Fruit fly (Drosophila melanogaster) whole organism, embryonic: ENCODE data around the gene BthD.

Experiments used
- B-H1 ChIP-seq: fragments of 200-800 bp; sonication (Bioruptor generic); IDR thresholded peaks from 3 replicates; pipeline ENCODE4 v1.3.6; 2022; ENCODE audit warnings: missing biosample characterization, missing genetic modification characterization
- CG10321 ChIP-seq: fragments of 200-800 bp; sonication (Bioruptor generic); IDR thresholded peaks from 2 replicates; pipeline ENCODE4 v1.3.6; 2022; ENCODE audit warnings: missing biosample characterization, missing genetic modification characterization
- CG11696 ChIP-seq: fragments of 200-800 bp; sonication (Bioruptor generic); IDR thresholded peaks from 2 replicates; pipeline ENCODE4 v1.3.6; 2022; ENCODE audit warnings: missing biosample characterization, missing genetic modification characterization
- CG13123 ChIP-seq: fragments of 200-800 bp; sonication (Bioruptor generic); optimal IDR thresholded peaks from 2 replicates; lab custom pipeline; 2016; ENCODE audit warnings: missing biosample characterization, missing genetic modification characterization
- CG15073 ChIP-seq: fragments of 200-800 bp; sonication (Bioruptor generic); optimal IDR thresholded peaks from 2 replicates; lab custom pipeline; 2016; ENCODE audit warnings: missing biosample characterization, missing genetic modification characterization
- CG1647 ChIP-seq: fragments of 200-800 bp; sonication (Bioruptor generic); optimal IDR thresholded peaks from 3 replicates; lab custom pipeline; 2016; ENCODE audit warnings: missing biosample characterization, missing genetic modification characterization
- CG16779 ChIP-seq: fragments of 200-800 bp; sonication (Bioruptor generic); IDR thresholded peaks from 2 replicates; pipeline ENCODE4 v1.3.6; 2022; ENCODE audit warnings: missing biosample characterization, missing genetic modification characterization
- CG1832 ChIP-seq: fragments of 200-800 bp; sonication (Bioruptor generic); optimal IDR thresholded peaks from 2 replicates; lab custom pipeline; 2017; ENCODE audit warnings: missing biosample characterization, mild to moderate bottlenecking, missing genetic modification characterization, inconsistent platforms
- CG2678 ChIP-seq: fragments of 200-800 bp; sonication (Bioruptor generic); optimal IDR thresholded peaks from 3 replicates; lab custom pipeline; 2019; ENCODE audit warnings: missing biosample characterization, mild to moderate bottlenecking, missing genetic modification characterization, moderate library complexity
- CG30020 ChIP-seq: fragments of 200-800 bp; optimal IDR thresholded peaks from 2 replicates; lab custom pipeline; 2019; ENCODE audit warnings: missing biosample characterization, mild to moderate bottlenecking, missing genetic modification characterization, moderate library complexity
- CG31224 ChIP-seq: fragments of 200-800 bp; sonication (Bioruptor generic); IDR thresholded peaks from 2 replicates; pipeline ENCODE4 v1.3.6; 2022; ENCODE audit warnings: missing biosample characterization, missing genetic modification characterization
- CG31365 ChIP-seq: fragments of 200-800 bp; sonication (Bioruptor generic); optimal IDR thresholded peaks from 2 replicates; lab custom pipeline; 2018; ENCODE audit warnings: missing biosample characterization, mild to moderate bottlenecking, missing genetic modification characterization
- CG34422 ChIP-seq: fragments of 200-800 bp; sonication (Bioruptor generic); IDR thresholded peaks from 3 replicates; pipeline ENCODE4 v1.3.6; 2022; ENCODE audit warnings: missing biosample characterization, missing genetic modification characterization
- CG5953 ChIP-seq: fragments of 200-800 bp; sonication (Bioruptor generic); IDR thresholded peaks from 2 replicates; pipeline ENCODE4 v1.3.6; 2022; ENCODE audit warnings: missing biosample characterization, missing genetic modification characterization
- CG6689 ChIP-seq: fragments of 200-800 bp; sonication (Bioruptor generic); IDR thresholded peaks from 2 replicates; pipeline ENCODE4 v1.3.6; 2022; ENCODE audit warnings: missing biosample characterization, missing genetic modification characterization
- CG6791 ChIP-seq: fragments of 200-800 bp; sonication (Bioruptor generic); IDR thresholded peaks from 3 replicates; pipeline ENCODE4 v1.3.6; 2022; ENCODE audit warnings: missing biosample characterization, missing genetic modification characterization; ENCODE audit not compliant: partially characterized antibody
- CG6813 ChIP-seq: fragments of 200-800 bp; sonication (Bioruptor generic); optimal IDR thresholded peaks from 2 replicates; lab custom pipeline; 2017; ENCODE audit warnings: missing biosample characterization, missing genetic modification characterization, mild to moderate bottlenecking, moderate library complexity, missing genetic modification reagents
- Camta ChIP-seq: fragments of 200-800 bp; sonication (Bioruptor generic); optimal IDR thresholded peaks from 2 replicates; lab custom pipeline; 2016; ENCODE audit warnings: missing biosample characterization, missing genetic modification characterization
- Dll ChIP-seq: fragments of 200-800 bp; sonication (Bioruptor generic); IDR thresholded peaks from 4 replicates; pipeline ENCODE4 v1.3.6; 2022; ENCODE audit warnings: missing biosample characterization, missing genetic modification characterization; ENCODE audit not compliant: partially characterized antibody
- Dp ChIP-seq: fragments of 200-800 bp; sonication (Bioruptor generic); optimal IDR thresholded peaks from 2 replicates; lab custom pipeline; 2018; ENCODE audit warnings: missing biosample characterization, mild to moderate bottlenecking, missing genetic modification characterization, moderate library complexity
- Drgx ChIP-seq: fragments of 200-800 bp; sonication (Bioruptor generic); IDR thresholded peaks from 2 replicates; pipeline ENCODE4 v1.3.6; 2022; ENCODE audit warnings: missing biosample characterization, missing genetic modification characterization
- E2f2 ChIP-seq: fragments of 200-800 bp; sonication (Bioruptor generic); IDR thresholded peaks from 2 replicates; pipeline ENCODE4 v1.3.6; 2022; ENCODE audit warnings: missing biosample characterization, missing genetic modification characterization
- Ets65A ChIP-seq: fragments of 200-800 bp; sonication (Bioruptor generic); peaks from one replicate; lab custom pipeline; 2016; ENCODE audit warnings: missing biosample characterization, missing genetic modification characterization
- Fer3 ChIP-seq: fragments of 200-800 bp; sonication (Bioruptor generic); optimal IDR thresholded peaks from 2 replicates; lab custom pipeline; 2018; ENCODE audit warnings: missing biosample characterization, mild to moderate bottlenecking, missing genetic modification characterization, moderate library complexity
- HLH54F ChIP-seq: fragments of 200-800 bp; sonication (Bioruptor generic); optimal IDR thresholded peaks from 3 replicates; lab custom pipeline; 2016; ENCODE audit warnings: missing biosample characterization, missing genetic modification characterization
- Hey ChIP-seq: fragments of 200-800 bp; sonication (Bioruptor generic); optimal IDR thresholded peaks from 3 replicates; lab custom pipeline; 2018; ENCODE audit warnings: missing biosample characterization, mild to moderate bottlenecking, missing genetic modification characterization
- Hr51 ChIP-seq, 2 experiments: fragments of 200-800 bp; sonication (Bioruptor generic); optimal IDR thresholded peaks; 2 replicates in 1 of 2; 3 replicates in 1 of 2; lab custom pipeline; 2016 to 2018; ENCODE audit warnings: missing biosample characterization in 2 of 2, missing genetic modification characterization in 2 of 2, mild to moderate bottlenecking in 1 of 2, moderate library complexity in 1 of 2
- Mrtf ChIP-seq: fragments of 200-800 bp; sonication (Bioruptor generic); IDR thresholded peaks from 3 replicates; pipeline ENCODE4 v1.3.6; 2022; ENCODE audit warnings: missing biosample characterization, missing genetic modification characterization
- Nf-YB ChIP-seq: fragments of 200-800 bp; sonication (Bioruptor generic); optimal IDR thresholded peaks from 3 replicates; lab custom pipeline; 2019; ENCODE audit warnings: missing biosample characterization, mild to moderate bottlenecking, missing genetic modification characterization, moderate library complexity
- NfI ChIP-seq: fragments of 200-800 bp; sonication (Bioruptor generic); optimal IDR thresholded peaks from 3 replicates; lab custom pipeline; 2018; ENCODE audit warnings: missing biosample characterization, mild to moderate bottlenecking, missing genetic modification characterization, moderate library complexity
- Rfx ChIP-seq: fragments of 200-800 bp; sonication (Bioruptor generic); IDR thresholded peaks from 2 replicates; pipeline ENCODE4 v1.3.6; 2022; ENCODE audit warnings: missing biosample characterization, missing genetic modification characterization
- Scr ChIP-seq: fragments of 200-800 bp; sonication (Bioruptor generic); IDR thresholded peaks from 2 replicates; pipeline ENCODE4 v1.3.6; 2022; ENCODE audit warnings: missing biosample characterization, missing genetic modification characterization; ENCODE audit not compliant: partially characterized antibody
- aop ChIP-seq: fragments of 200-800 bp; sonication (Bioruptor generic); IDR thresholded peaks from 2 replicates; pipeline ENCODE4 v1.3.6; 2022; ENCODE audit warnings: missing biosample characterization, missing genetic modification characterization
- chinmo ChIP-seq: fragments of 200-800 bp; sonication (Bioruptor generic); IDR thresholded peaks from 4 replicates; pipeline ENCODE4 v1.3.6; 2022; ENCODE audit warnings: missing biosample characterization, missing genetic modification characterization; ENCODE audit not compliant: partially characterized antibody
- corto ChIP-seq: fragments of 200-800 bp; sonication (Bioruptor generic); optimal IDR thresholded peaks from 2 replicates; lab custom pipeline; 2016; ENCODE audit warnings: missing biosample characterization, mild to moderate bottlenecking, missing genetic modification characterization, moderate library complexity
- crol ChIP-seq: fragments of 200-800 bp; sonication (Bioruptor generic); IDR thresholded peaks from 2 replicates; pipeline ENCODE4 v1.3.6; 2022; ENCODE audit warnings: missing biosample characterization, missing genetic modification characterization
- crp ChIP-seq, 2 experiments: fragments of 200-800 bp; sonication (Bioruptor generic); optimal IDR thresholded peaks; 2 replicates in 1 of 2; 3 replicates in 1 of 2; lab custom pipeline; 2017; ENCODE audit warnings: missing biosample characterization in 2 of 2, missing genetic modification characterization in 2 of 2, mild to moderate bottlenecking in 1 of 2, moderate library complexity in 1 of 2
- danr ChIP-seq: fragments of 200-800 bp; sonication (Bioruptor generic); IDR thresholded peaks from 2 replicates; pipeline ENCODE4 v1.3.6; 2022; ENCODE audit warnings: missing biosample characterization, missing genetic modification characterization
- dmrt99B ChIP-seq: fragments of 200-800 bp; sonication (Bioruptor generic); optimal IDR thresholded peaks from 2 replicates; lab custom pipeline; 2018; ENCODE audit warnings: missing biosample characterization, mild to moderate bottlenecking, missing genetic modification characterization, moderate library complexity
- fd64A ChIP-seq: fragments of 200-800 bp; sonication (Bioruptor generic); optimal IDR thresholded peaks from 3 replicates; lab custom pipeline; 2018; ENCODE audit warnings: missing biosample characterization, mild to moderate bottlenecking, missing genetic modification characterization
- her ChIP-seq: fragments of 200-800 bp; sonication (Bioruptor generic); optimal IDR thresholded peaks from 2 replicates; lab custom pipeline; 2016; ENCODE audit warnings: missing biosample characterization, missing genetic modification characterization
- insv ChIP-seq, 2 experiments: fragments of 200-800 bp; sonication (Bioruptor generic); optimal IDR thresholded peaks; 3 replicates each; lab custom pipeline; 2016 to 2018; ENCODE audit warnings: missing biosample characterization in 2 of 2, missing genetic modification characterization in 2 of 2
- nerfin-1 ChIP-seq: fragments of 200-800 bp; sonication (Bioruptor generic); optimal IDR thresholded peaks from 3 replicates; lab custom pipeline; 2019; ENCODE audit warnings: missing biosample characterization, mild to moderate bottlenecking, missing genetic modification characterization, moderate library complexity
- nom ChIP-seq: fragments of 200-800 bp; sonication (Bioruptor generic); optimal IDR thresholded peaks from 2 replicates; lab custom pipeline; 2017; ENCODE audit warnings: missing biosample characterization, missing genetic modification characterization, mild to moderate bottlenecking, moderate library complexity, missing genetic modification reagents
- p53 ChIP-seq: fragments of 200-800 bp; sonication (Bioruptor generic); optimal IDR thresholded peaks from 2 replicates; lab custom pipeline; 2016; ENCODE audit warnings: missing biosample characterization, missing genetic modification characterization
- sima ChIP-seq: fragments of 200-800 bp; sonication (Bioruptor generic); optimal IDR thresholded peaks from 2 replicates; lab custom pipeline; 2016; ENCODE audit warnings: missing biosample characterization, missing genetic modification characterization
- stc ChIP-seq: fragments of 200-800 bp; sonication (Bioruptor generic); IDR thresholded peaks from 2 replicates; pipeline ENCODE4 v1.3.6; 2022; ENCODE audit warnings: missing biosample characterization, missing genetic modification characterization
- tin ChIP-seq: fragments of 200-800 bp; sonication (Bioruptor generic); optimal IDR thresholded peaks from 3 replicates; lab custom pipeline; 2016; ENCODE audit warnings: missing biosample characterization, missing genetic modification characterization
- zen2 ChIP-seq: fragments of 200-800 bp; sonication (Bioruptor generic); IDR thresholded peaks from 3 replicates; pipeline ENCODE4 v1.3.6; 2022; ENCODE audit warnings: missing biosample characterization, missing genetic modification characterization; ENCODE audit not compliant: partially characterized antibody

The BthD gene

dm6 chrX:13634254-13634999 is 22.5 kb downstream of the BthD start (continued):
- TF ChIP-seq Scr (no peak), insv (GFP tag; optimal IDR thresholded peaks at IDR 0.05; lab: Kevin White, UChicago) (peak in 1 of 2 experiments; percentile 49), Drgx (GFP tag; lab: Robert Waterston, UW) (0 out of 2 replicates have a peak, but pooled peaks have one; percentile 17), Hey (tag; lab: Kevin White, UChicago) (peak; percentile 59), danr (GFP tag; lab: Robert Waterston, UW) (no peak), Hr51 (GFP tag; optimal IDR thresholded peaks at IDR 0.05; lab: Kevin White, UChicago) (peak; percentile 14 to 20), sima (GFP tag; lab: Kevin White, UChicago) (no peak), CG6791 (GFP tag; lab: Robert Waterston, UW) (no peak), corto (GFP tag; lab: Kevin White, UChicago) (no peak), her (GFP tag; lab: Kevin White, UChicago) (peak; percentile 51), E2f2 (GFP tag; lab: Robert Waterston, UW) (peak; percentile 33; the same call in 1 of the 2 replicates), CG13123 (GFP tag; lab: Kevin White, UChicago) (no peak), Camta (peak; percentile 25), CG2678 (peak; percentile 68), CG1832 (GFP tag; lab: Kevin White, UChicago) (no peak), CG16779 (GFP tag; lab: Robert Waterston, UW) (no peak), dmrt99B (tag; lab: Kevin White, UChicago) (peak; percentile 33), CG31224 (no peak), Mrtf (GFP tag; lab: Robert Waterston, UW) (no peak), CG34422 (GFP tag; lab: Robert Waterston, UW) (0 out of 3 replicates have a peak, but pooled peaks have one; percentile 14), nerfin-1 (tag; lab: Kevin White, UChicago) (peak; percentile 4), Rfx (GFP tag; lab: Robert Waterston, UW) (peak; percentile 59; the same call in 1 of the 2 replicates), tin (GFP tag; lab: Kevin White, UChicago) (no peak), CG6689 (no peak), CG1647 (GFP tag; lab: Kevin White, UChicago) (no peak), nom (GFP tag; lab: Kevin White, UChicago) (no peak), B-H1 (GFP tag; lab: Robert Waterston, UW) (no peak; the same call in 2 of the 3 replicates), CG31365 (peak; percentile 35), Dll (GFP tag; lab: Robert Waterston, UW) (no peak), chinmo (GFP tag; lab: Robert Waterston, UW) (no peak), NfI (GFP tag; lab: Kevin White, UChicago) (no peak), Dp (no peak), crp (GFP tag; optimal IDR thresholded peaks at IDR 0.05; lab: Kevin White, UChicago) (no peak), Ets65A (peak; percentile 92), CG5953 (no peak), HLH54F (GFP tag; lab: Kevin White, UChicago) (peak; percentile 48), stc (no peak), CG15073 (GFP tag; lab: Kevin White, UChicago) (no peak), CG11696 (GFP tag; lab: Robert Waterston, UW) (no peak; the same call in 1 of the 2 replicates), CG30020 (tag; lab: Kevin White, UChicago) (no peak), CG10321 (GFP tag; lab: Robert Waterston, UW) (no peak), aop (GFP tag; lab: Robert Waterston, UW) (no peak), CG6813 (peak; percentile 74), crol (GFP tag; lab: Robert Waterston, UW) (no peak), fd64A (peak; percentile 30), p53 (GFP tag; lab: Kevin White, UChicago) (no peak), Nf-YB (peak; percentile 24), zen2 (GFP tag; lab: Robert Waterston, UW) (no peak), Fer3 (tag; lab: Kevin White, UChicago) (peak; percentile 51)
